Worm (Caenorhabditis elegans) whole organism, L4/young adult: ENCODE results near the gene pir-1.

Experiments
- W03F9.2 ChIP-seq: fragments of 150-350 bp; optimal IDR thresholded peaks from 2 replicates; lab custom pipeline; 2014; ENCODE audit warnings: missing biosample characterization, missing genetic modification characterization
- him-1 ChIP-seq: sonication (generic microtip); optimal IDR thresholded peaks from 2 replicates; lab custom pipeline; 2016; ENCODE audit warnings: missing genotype, missing genetic modification reagents, missing genetic modification characterization, missing compliant biosample characterization

- no peak for TF ChIP-seq W03F9.2 (tag; lab: Kevin White, UChicago)
- no peak for TF ChIP-seq him-1 (tag; lab: Kevin White, UChicago)
Measured at ce11 chrII:9227134-9227533, 50.0 kb downstream of the pir-1 start, which contains the start of gene abu-14.
